Fruit fly (Drosophila melanogaster): Measurements from ENCODE around the gene nocte.

Gene nocte

dm6 chrX:10461938-10462337 lies 12.5 kb downstream of the nocte start (continued):
- TF ChIP-seq Nf-YA (GFP tag; IDR thresholded peaks at IDR 0.05) = no peak
- peak; percentile 39 for TF ChIP-seq CG9727 (GFP tag; optimal IDR thresholded peaks at IDR 0.05)
- no peak for TF ChIP-seq knrl (GFP tag; IDR thresholded peaks at IDR 0.05; ENCODE audit: partially characterized antibody)
- TF ChIP-seq MBD-R2 (GFP tag; IDR thresholded peaks at IDR 0.05) = no peak
- no peak for TF ChIP-seq Hr51 (GFP tag; optimal IDR thresholded peaks at IDR 0.05)
- no peak for TF ChIP-seq CG13287 (GFP tag; IDR thresholded peaks at IDR 0.05; ENCODE audit: partially characterized antibody)
- no peak for TF ChIP-seq oc (tag; optimal IDR thresholded peaks at IDR 0.05)
- peak; percentile 20 for TF ChIP-seq trem (tag; optimal IDR thresholded peaks at IDR 0.05)
- TF ChIP-seq Eip74EF (GFP tag; optimal IDR thresholded peaks at IDR 0.05) = no peak
- TF ChIP-seq CG11723 (GFP tag; optimal IDR thresholded peaks at IDR 0.05) = no peak
- no peak for TF ChIP-seq lmd (GFP tag; IDR thresholded peaks at IDR 0.05)
- TF ChIP-seq CG30020 (tag; optimal IDR thresholded peaks at IDR 0.05) = no peak
- TF ChIP-seq vfl (GFP tag; optimal IDR thresholded peaks at IDR 0.05) = no peak
- peak; percentile 3 for TF ChIP-seq Meics (GFP tag; optimal IDR thresholded peaks at IDR 0.05)
- no peak for TF ChIP-seq CG31365 (tag; optimal IDR thresholded peaks at IDR 0.05)
- TF ChIP-seq NfI (GFP tag; optimal IDR thresholded peaks at IDR 0.05) = peak; percentile 42
- no peak for TF ChIP-seq CG6254 (GFP tag; optimal IDR thresholded peaks at IDR 0.05)
- TF ChIP-seq grn (GFP tag; optimal IDR thresholded peaks at IDR 0.05) = no peak
- no peak for TF ChIP-seq zfh2 (GFP tag; optimal IDR thresholded peaks at IDR 0.05)
- TF ChIP-seq HLH3B (GFP tag; IDR thresholded peaks at IDR 0.05) = no peak
- peak; percentile 44 for TF ChIP-seq stwl (tag; optimal IDR thresholded peaks at IDR 0.05)
- TF ChIP-seq CG3838 (GFP tag; optimal IDR thresholded peaks at IDR 0.05) = no peak
- no peak for TF ChIP-seq luna (GFP tag; optimal IDR thresholded peaks at IDR 0.05)
- peak; percentile 40 for TF ChIP-seq Hmr (GFP tag; optimal IDR thresholded peaks at IDR 0.05)
- TF ChIP-seq CG10209 (GFP tag; optimal IDR thresholded peaks at IDR 0.05) = no peak
- peak; percentile 46 for TF ChIP-seq Fer1 (GFP tag; optimal IDR thresholded peaks at IDR 0.05)
- TF ChIP-seq bbx (GFP tag; IDR thresholded peaks at IDR 0.05; ENCODE audit: partially characterized antibody) = no peak
- peak; percentile 17 for TF ChIP-seq BtbVII (GFP tag; optimal IDR thresholded peaks at IDR 0.05)
- TF ChIP-seq ATbp (GFP tag; optimal IDR thresholded peaks at IDR 0.05) = peak; percentile 36
- TF ChIP-seq CG1024 (GFP tag; IDR thresholded peaks at IDR 0.05) = no peak
- no peak for TF ChIP-seq fd102C (GFP tag; optimal IDR thresholded peaks at IDR 0.05)
- no peak for TF ChIP-seq Jarid2 (GFP tag; optimal IDR thresholded peaks at IDR 0.05)
- TF ChIP-seq CG7928 (GFP tag; optimal IDR thresholded peaks at IDR 0.05) = no peak
- peak; percentile 50 for TF ChIP-seq CG13296 (GFP tag; optimal IDR thresholded peaks at IDR 0.05)
- TF ChIP-seq CG7357 (GFP tag; IDR thresholded peaks at IDR 0.05) = no peak
- no peak for TF ChIP-seq CG7556 (GFP tag; optimal IDR thresholded peaks at IDR 0.05)
- TF ChIP-seq CG3163 (GFP tag; optimal IDR thresholded peaks at IDR 0.05) = no peak
- TF ChIP-seq Xrp1 (GFP tag; IDR thresholded peaks at IDR 0.05) = no peak
- no peak for TF ChIP-seq ato (GFP tag; IDR thresholded peaks at IDR 0.05; ENCODE audit: partially characterized antibody)
- TF ChIP-seq CG11560 (tag; IDR thresholded peaks at IDR 0.05) = no peak
- no peak for TF ChIP-seq fu2 (GFP tag; optimal IDR thresholded peaks at IDR 0.05)
- TF ChIP-seq CG5953 (GFP tag; IDR thresholded peaks at IDR 0.05) = 0 out of 2 replicates have a peak, but pooled peaks have one; percentile 9
- no peak for TF ChIP-seq slp2 (GFP tag; optimal IDR thresholded peaks at IDR 0.05)
- no peak for TF ChIP-seq ara (GFP tag; IDR thresholded peaks at IDR 0.05)
- TF ChIP-seq dpn (GFP tag; optimal IDR thresholded peaks at IDR 0.05) = no peak
- TF ChIP-seq Fer3 (tag; optimal IDR thresholded peaks at IDR 0.05) = peak; percentile 25
- TF ChIP-seq Stat92E (GFP tag; optimal IDR thresholded peaks at IDR 0.05) = no peak
- TF ChIP-seq amos (GFP tag; IDR thresholded peaks at IDR 0.05; ENCODE audit: partially characterized antibody) = no peak
- no peak for TF ChIP-seq CG34224 (GFP tag; IDR thresholded peaks at IDR 0.05; ENCODE audit: partially characterized antibody)
- TF ChIP-seq sr (GFP tag; IDR thresholded peaks at IDR 0.05) = 0 out of 3 replicates have a peak, but pooled peaks have one; percentile 28
